Worm (Caenorhabditis elegans) whole organism, L1 larva: ENCODE measurements around the gene Y53F4B.14.
A peak's percentile ranks its signal among the peaks of the same experiment; 100 is the strongest.

Experiments used
- C04F5.9 ChIP-seq: sonication (generic microtip); optimal IDR thresholded peaks from 2 replicates; lab custom pipeline; 2016; ENCODE audit warnings: missing genetic modification characterization, missing compliant biosample characterization
- C16A3.4 ChIP-seq: fragments of 150-350 bp; optimal IDR thresholded peaks from 2 replicates; lab custom pipeline; 2014; ENCODE audit warnings: missing biosample characterization, missing genetic modification characterization
- F16B12.6 ChIP-seq: fragments of 150-350 bp; optimal IDR thresholded peaks from 2 replicates; lab custom pipeline; 2014; ENCODE audit warnings: missing biosample characterization, missing genetic modification characterization
- aly-2 ChIP-seq: fragments of 150-350 bp; optimal IDR thresholded peaks from 2 replicates; lab custom pipeline; 2014; ENCODE audit warnings: missing biosample characterization, missing genetic modification characterization
- ama-1 ChIP-seq: fragments of 150-350 bp; optimal IDR thresholded peaks from 2 replicates; lab custom pipeline; 2014
- ceh-63 ChIP-seq: fragments of 200-800 bp; sonication (Bioruptor generic); optimal IDR thresholded peaks from 2 replicates; lab custom pipeline; 2018; ENCODE audit warnings: mild to moderate bottlenecking, missing genetic modification characterization, missing compliant biosample characterization
- ceh-82 ChIP-seq, 3 experiments: fragments of 150-350 bp in 1 of 3; sonication (generic microtip) in 2 of 3; optimal IDR thresholded peaks; 2 replicates each; lab custom pipeline; 2014 to 2017; ENCODE audit warnings: missing biosample characterization in 3 of 3, missing genetic modification characterization in 3 of 3
- ceh-88 ChIP-seq: fragments of 200-800 bp; sonication (Bioruptor generic); IDR thresholded peaks from 2 replicates; pipeline ENCODE4 v1.3.6; 2022; ENCODE audit warnings: missing genetic modification characterization, missing compliant biosample characterization
- ceh-90 ChIP-seq: sonication (generic microtip); optimal IDR thresholded peaks from 2 replicates; lab custom pipeline; 2016; ENCODE audit warnings: missing genetic modification characterization, missing compliant biosample characterization
- efl-1 ChIP-seq, 4 experiments: fragments of 150-350 bp; optimal IDR thresholded peaks in 3 of 4; peaks in 1 of 4; 1 replicate in 1 of 4; 2 replicates in 3 of 4; lab custom pipeline; 2014; ENCODE audit warnings: missing biosample characterization in 2 of 4, missing genetic modification characterization in 2 of 4, missing genetic modification reagents in 2 of 4
- elt-2 ChIP-seq: sonication (generic microtip); optimal IDR thresholded peaks from 2 replicates; lab custom pipeline; 2016; ENCODE audit warnings: missing genetic modification characterization, mild to moderate bottlenecking, inconsistent platforms, missing compliant biosample characterization, missing genetic modification reagents
- elt-3 ChIP-seq, 6 experiments: fragments of 150-350 bp in 1 of 6; sonication (generic microtip); optimal IDR thresholded peaks; 2 replicates each; lab custom pipeline; 2017 to 2018; ENCODE audit warnings: missing biosample characterization in 6 of 6, missing genetic modification characterization in 6 of 6, inconsistent platforms in 1 of 6
- fkh-10 ChIP-seq: sonication (generic microtip); optimal IDR thresholded peaks from 2 replicates; lab custom pipeline; 2017; ENCODE audit warnings: missing biosample characterization, missing genetic modification reagents, missing genetic modification characterization
- hlh-17 ChIP-seq: fragments of 200-800 bp; sonication (Bioruptor generic); optimal IDR thresholded peaks from 2 replicates; lab custom pipeline; 2018; ENCODE audit warnings: missing genetic modification characterization, mild to moderate bottlenecking, missing compliant biosample characterization, moderate library complexity, borderline replicate concordance
- irx-1 ChIP-seq: sonication (generic microtip); optimal IDR thresholded peaks from 2 replicates; lab custom pipeline; 2016; ENCODE audit warnings: missing genetic modification characterization, missing compliant biosample characterization
- lin-14 ChIP-seq: fragments of 200-800 bp; sonication (Bioruptor generic); optimal IDR thresholded peaks from 2 replicates; lab custom pipeline; 2018; ENCODE audit warnings: mild to moderate bottlenecking, missing genetic modification characterization, moderate library complexity, missing compliant biosample characterization
- mdl-1 ChIP-seq, 2 experiments: fragments of 150-350 bp; optimal IDR thresholded peaks; 2 replicates each; lab custom pipeline; 2014 to 2017; ENCODE audit warnings: missing biosample characterization in 2 of 2, missing genetic modification characterization in 2 of 2, inconsistent platforms in 1 of 2
- mef-2 ChIP-seq: fragments of 150-350 bp; optimal IDR thresholded peaks from 2 replicates; lab custom pipeline; 2014; ENCODE audit warnings: missing biosample characterization, missing genetic modification characterization
- mep-1 ChIP-seq: fragments of 150-350 bp; optimal IDR thresholded peaks from 2 replicates; lab custom pipeline; 2014; ENCODE audit warnings: missing biosample characterization, missing genetic modification characterization
- nhr-28 ChIP-seq: fragments of 150-350 bp; optimal IDR thresholded peaks from 2 replicates; lab custom pipeline; 2014; ENCODE audit warnings: missing biosample characterization, missing genetic modification characterization
- nhr-71 ChIP-seq: sonication (generic microtip); optimal IDR thresholded peaks from 2 replicates; lab custom pipeline; 2016; ENCODE audit warnings: mild to moderate bottlenecking, missing genetic modification characterization, moderate library complexity, missing compliant biosample characterization
- nhr-76 ChIP-seq: sonication (generic microtip); optimal IDR thresholded peaks from 2 replicates; lab custom pipeline; 2017; ENCODE audit warnings: missing biosample characterization, missing genetic modification characterization
- pag-3 ChIP-seq: sonication (generic microtip); optimal IDR thresholded peaks from 2 replicates; lab custom pipeline; 2017; ENCODE audit warnings: missing genetic modification characterization, mild to moderate bottlenecking, missing compliant biosample characterization, antibody characterized with exemption, borderline replicate concordance; ENCODE audit not compliant: insufficient read depth
- pqm-1 ChIP-seq: sonication (generic microtip); optimal IDR thresholded peaks from 3 replicates; lab custom pipeline; 2017; ENCODE audit warnings: missing biosample characterization, missing genetic modification characterization
- rnt-1 ChIP-seq: sonication (generic microtip); optimal IDR thresholded peaks from 2 replicates; lab custom pipeline; 2016; ENCODE audit warnings: mild to moderate bottlenecking, missing genetic modification characterization, moderate library complexity, missing compliant biosample characterization
- skn-1 ChIP-seq: fragments of 150-350 bp; optimal IDR thresholded peaks from 2 replicates; lab custom pipeline; 2014; ENCODE audit warnings: missing biosample characterization, missing genetic modification characterization
- snpc-4 ChIP-seq: fragments of 150-350 bp; optimal IDR thresholded peaks from 2 replicates; lab custom pipeline; 2014; ENCODE audit warnings: missing biosample characterization, missing genetic modification characterization
- sup-37 ChIP-seq: fragments of 200-800 bp; sonication (Bioruptor generic); optimal IDR thresholded peaks from 2 replicates; lab custom pipeline; 2018; ENCODE audit warnings: mild to moderate bottlenecking, missing genetic modification characterization, missing compliant biosample characterization
- swsn-7 ChIP-seq: sonication (generic microtip); optimal IDR thresholded peaks from 2 replicates; lab custom pipeline; 2016; ENCODE audit warnings: missing genetic modification characterization, missing compliant biosample characterization
- tbx-2 ChIP-seq: sonication (generic microtip); optimal IDR thresholded peaks from 2 replicates; lab custom pipeline; 2016; ENCODE audit warnings: missing genetic modification characterization, missing compliant biosample characterization
- tlp-1 ChIP-seq: fragments of 150-350 bp; optimal IDR thresholded peaks from 2 replicates; lab custom pipeline; 2014; ENCODE audit warnings: missing biosample characterization, missing genetic modification characterization
- unc-130 ChIP-seq: fragments of 150-350 bp; optimal IDR thresholded peaks from 2 replicates; lab custom pipeline; 2017; ENCODE audit warnings: missing biosample characterization, missing genetic modification characterization, inconsistent platforms
- unc-86 ChIP-seq: sonication (generic microtip); optimal IDR thresholded peaks from 2 replicates; lab custom pipeline; 2016; ENCODE audit warnings: missing genetic modification characterization, missing compliant biosample characterization
- vab-15 ChIP-seq: sonication (generic microtip); optimal IDR thresholded peaks from 2 replicates; lab custom pipeline; 2017; ENCODE audit warnings: missing genotype, mild to moderate bottlenecking, missing genetic modification characterization, missing compliant biosample characterization
- xbp-1 ChIP-seq: sonication (generic microtip); optimal IDR thresholded peaks from 2 replicates; lab custom pipeline; 2016; ENCODE audit warnings: missing genetic modification characterization, missing compliant biosample characterization
- zag-1 ChIP-seq: fragments of 150-350 bp; optimal IDR thresholded peaks from 2 replicates; lab custom pipeline; 2014; ENCODE audit warnings: missing biosample characterization, missing genetic modification characterization
- ztf-11 ChIP-seq, 2 experiments: sonication (generic microtip); optimal IDR thresholded peaks; 2 replicates each; lab custom pipeline; 2016 to 2017; ENCODE audit warnings: missing genetic modification characterization in 2 of 2, missing biosample characterization in 1 of 2, missing compliant biosample characterization in 1 of 2

The Y53F4B.14 gene

ce11 chrII:15010366-15011235 lies 27.2 kb upstream of the Y53F4B.14 start, which contains the start of the genes Y53F4B.9 and Y53F4B.11 (continued):
- TF ChIP-seq elt-3 (tag; optimal IDR thresholded peaks at IDR 0.05; lab: Kevin White, UChicago) = peak in 3 of 6 experiments; percentile 10 to 69 (median 53)
- no peak for TF ChIP-seq pag-3 (tag; lab: Kevin White, UChicago)
- no peak for TF ChIP-seq sup-37 (GFP tag; lab: Kevin White, UChicago)
- TF ChIP-seq mdl-1 (tag; optimal IDR thresholded peaks at IDR 0.05; lab: Kevin White, UChicago) = peak in 1 of 2 experiments; percentile 70
- TF ChIP-seq nhr-28 (tag; lab: Kevin White, UChicago) = no peak
- TF ChIP-seq unc-86 = peak; percentile 69
- peak; percentile 78 for TF ChIP-seq tbx-2 (tag; lab: Kevin White, UChicago)
- no peak for TF ChIP-seq ama-1 (lab: Kevin White, UChicago)
- TF ChIP-seq swsn-7 (tag; lab: Kevin White, UChicago) = peak; percentile 67
- TF ChIP-seq skn-1 (tag; lab: Kevin White, UChicago) = peak; percentile 68
- no peak for TF ChIP-seq tlp-1 (tag; lab: Kevin White, UChicago)
- peak; percentile 86 for TF ChIP-seq nhr-71 (tag; lab: Kevin White, UChicago)
- peak; percentile 70 to 95 (median 70) for TF ChIP-seq ceh-82 (tag; optimal IDR thresholded peaks at IDR 0.05; lab: Kevin White, UChicago)
- peak; percentile 42 for TF ChIP-seq ceh-63 (GFP tag; lab: Kevin White, UChicago)
- peak; percentile 67 for TF ChIP-seq xbp-1 (tag; lab: Kevin White, UChicago)
- peak; percentile 87 for TF ChIP-seq C16A3.4 (tag; lab: Kevin White, UChicago)
- TF ChIP-seq rnt-1 (tag; lab: Kevin White, UChicago) = peak; percentile 89
- TF ChIP-seq F16B12.6 (tag; lab: Kevin White, UChicago) = peak; percentile 70
- TF ChIP-seq snpc-4 (tag; lab: Kevin White, UChicago) = peak; percentile 88
- TF ChIP-seq unc-130 = peak; percentile 65
- TF ChIP-seq vab-15 (tag; lab: Kevin White, UChicago) = peak; percentile 38
- TF ChIP-seq zag-1 (tag; lab: Kevin White, UChicago) = no peak
- TF ChIP-seq nhr-76 (tag; lab: Kevin White, UChicago) = no peak
- peak; percentile 71 for TF ChIP-seq mep-1 (tag; lab: Kevin White, UChicago)
- peak; percentile 18 for TF ChIP-seq elt-2 (tag; lab: Kevin White, UChicago)
- TF ChIP-seq ztf-11 (tag; optimal IDR thresholded peaks at IDR 0.05; lab: Kevin White, UChicago) = peak in 1 of 2 experiments; percentile 4
- no peak for TF ChIP-seq pqm-1 (tag; lab: Kevin White, UChicago)
- TF ChIP-seq mef-2 (tag; lab: Kevin White, UChicago) = no peak
- no peak for TF ChIP-seq hlh-17 (GFP tag; lab: Kevin White, UChicago)
- TF ChIP-seq ceh-90 (tag; lab: Kevin White, UChicago) = no peak
- TF ChIP-seq irx-1 (tag; lab: Kevin White, UChicago) = peak; percentile 58
- TF ChIP-seq C04F5.9 (tag; lab: Kevin White, UChicago) = no peak
- TF ChIP-seq ceh-88 (GFP tag; lab: Robert Waterston, UW) = peak; percentile 50; the same call in 1 of the 2 replicates
- peak; percentile 82 for TF ChIP-seq aly-2 (tag; lab: Kevin White, UChicago)

- TF ChIP-seq efl-1 (optimal IDR thresholded peaks at IDR 0.05; lab: Kevin White, UChicago) = no peak
- TF ChIP-seq efl-1 (GFP tag; optimal IDR thresholded peaks at IDR 0.05 in 1 of 2; lab: Kevin White, UChicago) = no peak
- TF ChIP-seq fkh-10 = peak; percentile 74
- TF ChIP-seq lin-14 = peak; percentile 46
Observed at ce11 chrII:15014380-15014779, 23.4 kb upstream of the Y53F4B.14 start, which contains the start of gene Y53F4B.51. Gene Y53F4B.51, minus strand, starts transcription at chrII:15014442.

- no peak for TF ChIP-seq efl-1 (optimal IDR thresholded peaks at IDR 0.05; lab: Kevin White, UChicago)
- peak in 1 of 2 experiments; percentile 53 for TF ChIP-seq efl-1 (GFP tag; optimal IDR thresholded peaks at IDR 0.05 in 1 of 2; lab: Kevin White, UChicago)
- no peak for TF ChIP-seq elt-3 (tag; optimal IDR thresholded peaks at IDR 0.05; lab: Kevin White, UChicago)
- peak; percentile 35 for TF ChIP-seq lin-14
- TF ChIP-seq, all 84 proteins: peak for 2
Observed at ce11 chrII:15015669-15016068, 22.1 kb upstream of the Y53F4B.14 start.
